Fruit fly (Drosophila melanogaster) whole organism, embryonic: ENCODE data around the gene P58IPK.

Experiments
- Abd-B ChIP-seq: fragments of 200-800 bp; sonication (Bioruptor generic); optimal IDR thresholded peaks from 2 replicates; lab custom pipeline; 2018; ENCODE audit warnings: missing biosample characterization, mild to moderate bottlenecking, missing genetic modification characterization, moderate library complexity
- Adf1 ChIP-seq: fragments of 200-800 bp; sonication (Bioruptor generic); IDR thresholded peaks from 2 replicates; pipeline ENCODE4 v1.3.6; 2022; ENCODE audit warnings: missing biosample characterization, missing genetic modification characterization
- CG10431 ChIP-seq: fragments of 200-800 bp; sonication (Bioruptor generic); optimal IDR thresholded peaks from 3 replicates; lab custom pipeline; 2018; ENCODE audit warnings: missing biosample characterization, mild to moderate bottlenecking, missing genetic modification characterization
- CG10654 ChIP-seq: fragments of 200-800 bp; sonication (Bioruptor generic); optimal IDR thresholded peaks from 2 replicates; lab custom pipeline; 2016; ENCODE audit warnings: missing biosample characterization, missing genetic modification characterization
- CG12236 ChIP-seq: fragments of 200-800 bp; sonication (Bioruptor generic); optimal IDR thresholded peaks from 2 replicates; lab custom pipeline; 2016; ENCODE audit warnings: missing biosample characterization, missing genetic modification characterization
- CG13123 ChIP-seq: fragments of 200-800 bp; sonication (Bioruptor generic); optimal IDR thresholded peaks from 2 replicates; lab custom pipeline; 2016; ENCODE audit warnings: missing biosample characterization, missing genetic modification characterization
- CG1602 ChIP-seq: fragments of 200-800 bp; sonication (Bioruptor generic); optimal IDR thresholded peaks from 3 replicates; lab custom pipeline; 2016; ENCODE audit warnings: missing biosample characterization, missing genetic modification characterization
- CG30020 ChIP-seq: fragments of 200-800 bp; optimal IDR thresholded peaks from 2 replicates; lab custom pipeline; 2019; ENCODE audit warnings: missing biosample characterization, mild to moderate bottlenecking, missing genetic modification characterization, moderate library complexity
- CG31365 ChIP-seq: fragments of 200-800 bp; sonication (Bioruptor generic); optimal IDR thresholded peaks from 2 replicates; lab custom pipeline; 2018; ENCODE audit warnings: missing biosample characterization, mild to moderate bottlenecking, missing genetic modification characterization
- CG32532 ChIP-seq: fragments of 200-800 bp; sonication (Bioruptor generic); IDR thresholded peaks from 2 replicates; pipeline ENCODE4 v1.3.6; 2022; ENCODE audit warnings: missing biosample characterization, missing genetic modification characterization
- CG33557 ChIP-seq: fragments of 200-800 bp; sonication (Bioruptor generic); optimal IDR thresholded peaks from 2 replicates; lab custom pipeline; 2019; ENCODE audit warnings: missing biosample characterization, mild to moderate bottlenecking, missing genetic modification characterization, moderate library complexity
- CG6654 ChIP-seq: fragments of 200-800 bp; sonication (Bioruptor generic); optimal IDR thresholded peaks from 2 replicates; lab custom pipeline; 2017; ENCODE audit warnings: missing biosample characterization, mild to moderate bottlenecking, missing genetic modification characterization
- CG8765 ChIP-seq: fragments of 200-800 bp; sonication (Bioruptor generic); IDR thresholded peaks from 2 replicates; pipeline ENCODE4 v1.3.6; 2022; ENCODE audit warnings: missing biosample characterization, missing genetic modification characterization
- CG8924 ChIP-seq: fragments of 200-800 bp; optimal IDR thresholded peaks from 3 replicates; lab custom pipeline; 2019; ENCODE audit warnings: missing biosample characterization, mild to moderate bottlenecking, missing genetic modification characterization, moderate library complexity
- D ChIP-seq, 2 experiments: fragments of 200-800 bp in 1 of 2; fragments of >200 bp in 1 of 2; sonication (Bioruptor generic) in 1 of 2; optimal IDR thresholded peaks; 2 replicates in 1 of 2; 3 replicates in 1 of 2; lab custom pipeline; 2017; ENCODE audit warnings: mild to moderate bottlenecking in 1 of 2, missing biosample characterization in 1 of 2, missing genetic modification characterization in 1 of 2, missing genetic modification reagents in 1 of 2
- Dad ChIP-seq: fragments of 200-800 bp; sonication (Bioruptor generic); optimal IDR thresholded peaks from 3 replicates; lab custom pipeline; 2016; ENCODE audit warnings: missing biosample characterization, missing genetic modification characterization
- Dek ChIP-seq: fragments of 200-800 bp; sonication (Bioruptor generic); optimal IDR thresholded peaks from 3 replicates; lab custom pipeline; 2019; ENCODE audit warnings: missing biosample characterization, mild to moderate bottlenecking, missing genetic modification characterization, moderate library complexity
- Fer1 ChIP-seq: fragments of 200-800 bp; sonication (Bioruptor generic); optimal IDR thresholded peaks from 2 replicates; lab custom pipeline; 2017; ENCODE audit warnings: missing biosample characterization, mild to moderate bottlenecking, missing genetic modification characterization
- GATAe ChIP-seq: fragments of 200-800 bp; sonication (Bioruptor generic); conservative IDR thresholded peaks from 2 replicates; pipeline ENCODE4 v1.3.6; 2022; ENCODE audit warnings: missing biosample characterization, missing genetic modification characterization
- Lhr ChIP-seq: fragments of 200-800 bp; sonication (Bioruptor generic); optimal IDR thresholded peaks from 3 replicates; lab custom pipeline; 2017; ENCODE audit warnings: mild to moderate bottlenecking, missing biosample characterization, missing genetic modification reagents, missing genetic modification characterization
- Mes4 ChIP-seq: fragments of 200-800 bp; sonication (Bioruptor generic); optimal IDR thresholded peaks from 2 replicates; lab custom pipeline; 2016; ENCODE audit warnings: missing biosample characterization, missing genetic modification characterization
- Myb ChIP-seq: fragments of 200-800 bp; sonication (Bioruptor generic); optimal IDR thresholded peaks from 2 replicates; lab custom pipeline; 2016; ENCODE audit warnings: missing biosample characterization, missing genetic modification characterization
- NfI ChIP-seq: fragments of 200-800 bp; sonication (Bioruptor generic); optimal IDR thresholded peaks from 3 replicates; lab custom pipeline; 2018; ENCODE audit warnings: missing biosample characterization, mild to moderate bottlenecking, missing genetic modification characterization, moderate library complexity
- Oaz ChIP-seq: fragments of 200-800 bp; sonication (Bioruptor generic); IDR thresholded peaks from 2 replicates; pipeline ENCODE4 v1.3.6; 2022; ENCODE audit warnings: missing biosample characterization, missing genetic modification characterization
- Rfx ChIP-seq: fragments of 200-800 bp; sonication (Bioruptor generic); IDR thresholded peaks from 2 replicates; pipeline ENCODE4 v1.3.6; 2022; ENCODE audit warnings: missing biosample characterization, missing genetic modification characterization
- Scr ChIP-seq: fragments of 200-800 bp; sonication (Bioruptor generic); IDR thresholded peaks from 2 replicates; pipeline ENCODE4 v1.3.6; 2022; ENCODE audit warnings: missing biosample characterization, missing genetic modification characterization; ENCODE audit not compliant: partially characterized antibody
- Sin3A ChIP-seq: fragments of >200 bp; optimal IDR thresholded peaks from 2 replicates; lab custom pipeline; 2018
- Tbp ChIP-seq: fragments of >200 bp; optimal IDR thresholded peaks from 2 replicates; lab custom pipeline; 2018; ENCODE audit warnings: missing biosample characterization, missing genetic modification characterization
- Usf ChIP-seq: fragments of 200-800 bp; sonication (Bioruptor generic); optimal IDR thresholded peaks from 2 replicates; lab custom pipeline; 2017; ENCODE audit warnings: missing genotype, missing biosample characterization, missing genetic modification characterization
- ac ChIP-seq: fragments of 200-800 bp; sonication (Bioruptor generic); optimal IDR thresholded peaks from 3 replicates; lab custom pipeline; 2017; ENCODE audit warnings: missing biosample characterization, mild to moderate bottlenecking, missing genetic modification characterization
- bsh ChIP-seq, 2 experiments: fragments of 200-800 bp; sonication (Bioruptor generic); optimal IDR thresholded peaks; 2 replicates each; lab custom pipeline; 2017 to 2018; ENCODE audit warnings: mild to moderate bottlenecking in 2 of 2, missing biosample characterization in 2 of 2, missing genetic modification characterization in 2 of 2, moderate library complexity in 1 of 2
- croc ChIP-seq: fragments of 200-800 bp; sonication (Bioruptor generic); conservative IDR thresholded peaks from 3 replicates; pipeline ENCODE4 v1.3.6; 2022; ENCODE audit warnings: missing biosample characterization, missing genetic modification characterization
- crp ChIP-seq, 2 experiments: fragments of 200-800 bp; sonication (Bioruptor generic); optimal IDR thresholded peaks; 2 replicates in 1 of 2; 3 replicates in 1 of 2; lab custom pipeline; 2017; ENCODE audit warnings: missing biosample characterization in 2 of 2, missing genetic modification characterization in 2 of 2, mild to moderate bottlenecking in 1 of 2, moderate library complexity in 1 of 2
- danr ChIP-seq: fragments of 200-800 bp; sonication (Bioruptor generic); IDR thresholded peaks from 2 replicates; pipeline ENCODE4 v1.3.6; 2022; ENCODE audit warnings: missing biosample characterization, missing genetic modification characterization
- dm ChIP-seq: fragments of 200-800 bp; sonication (Bioruptor generic); optimal IDR thresholded peaks from 3 replicates; lab custom pipeline; 2016; ENCODE audit warnings: missing biosample characterization, missing genetic modification characterization
- esg ChIP-seq: fragments of 200-800 bp; sonication (Bioruptor generic); conservative IDR thresholded peaks from 2 replicates; pipeline ENCODE4 v1.3.6; 2022; ENCODE audit warnings: missing biosample characterization, missing genetic modification characterization
- grn ChIP-seq: fragments of 200-800 bp; sonication (Bioruptor generic); optimal IDR thresholded peaks from 3 replicates; lab custom pipeline; 2017; ENCODE audit warnings: missing biosample characterization, missing genetic modification characterization
- kay ChIP-seq: fragments of 200-800 bp; sonication (Bioruptor generic); optimal IDR thresholded peaks from 2 replicates; lab custom pipeline; 2016; ENCODE audit warnings: missing biosample characterization, missing genetic modification characterization
- lab ChIP-seq: fragments of 200-800 bp; sonication (Bioruptor generic); optimal IDR thresholded peaks from 3 replicates; lab custom pipeline; 2017; ENCODE audit warnings: missing biosample characterization, missing genetic modification characterization, mild to moderate bottlenecking, moderate library complexity, missing genetic modification reagents
- luna ChIP-seq: fragments of 200-800 bp; sonication (Bioruptor generic); optimal IDR thresholded peaks from 2 replicates; lab custom pipeline; 2016; ENCODE audit warnings: missing biosample characterization, missing genetic modification characterization
- nom ChIP-seq: fragments of 200-800 bp; sonication (Bioruptor generic); optimal IDR thresholded peaks from 2 replicates; lab custom pipeline; 2017; ENCODE audit warnings: missing biosample characterization, missing genetic modification characterization, mild to moderate bottlenecking, moderate library complexity, missing genetic modification reagents
- org-1 ChIP-seq: fragments of 200-800 bp; sonication (Bioruptor generic); optimal IDR thresholded peaks from 2 replicates; lab custom pipeline; 2017; ENCODE audit warnings: missing biosample characterization, missing genetic modification characterization
- pan ChIP-seq, 4 experiments: fragments of >200 bp in 3 of 4; fragments of 200-800 bp in 1 of 4; sonication (Bioruptor generic) in 1 of 4; optimal IDR thresholded peaks in 3 of 4; IDR thresholded peaks in 1 of 4; 2 replicates each; pipeline versions ENCODE4 v1.3.6 to Lab custom; 2017 to 2022; ENCODE audit warnings: missing biosample characterization in 2 of 4, missing genetic modification characterization in 2 of 4, mixed read lengths in 1 of 4
- run ChIP-seq: fragments of 200-800 bp; sonication (Bioruptor generic); optimal IDR thresholded peaks from 3 replicates; lab custom pipeline; 2018; ENCODE audit warnings: missing biosample characterization, mild to moderate bottlenecking, missing genetic modification characterization
- scrt ChIP-seq: fragments of 200-800 bp; sonication (Bioruptor generic); optimal IDR thresholded peaks from 2 replicates; lab custom pipeline; 2018; ENCODE audit warnings: missing biosample characterization, mild to moderate bottlenecking, missing genetic modification characterization, moderate library complexity
- seq ChIP-seq: fragments of 200-800 bp; sonication (Bioruptor generic); IDR thresholded peaks from 2 replicates; pipeline ENCODE4 v1.3.6; 2022; ENCODE audit warnings: missing biosample characterization, missing genetic modification characterization
- unc-4 ChIP-seq: fragments of 200-800 bp; sonication (Bioruptor generic); IDR thresholded peaks from 2 replicates; pipeline ENCODE4 v1.3.6; 2022; ENCODE audit warnings: missing biosample characterization, missing genetic modification characterization; ENCODE audit not compliant: partially characterized antibody
- zen2 ChIP-seq: fragments of 200-800 bp; sonication (Bioruptor generic); IDR thresholded peaks from 3 replicates; pipeline ENCODE4 v1.3.6; 2022; ENCODE audit warnings: missing biosample characterization, missing genetic modification characterization; ENCODE audit not compliant: partially characterized antibody

The P58IPK gene

dm6 chr3R:9563240-9563992, 23.3 kb upstream of the P58IPK start, which contains the start of the genes CG9393 and Vps45 (continued):
- TF ChIP-seq CG8924 (tag; lab: Kevin White, UChicago): peak; percentile 68
- TF ChIP-seq CG10431 (GFP tag; lab: Kevin White, UChicago): no peak
- peak; percentile 28 to 82 for TF ChIP-seq crp (GFP tag; optimal IDR thresholded peaks at IDR 0.05; lab: Kevin White, UChicago)
- peak; percentile 17 for TF ChIP-seq luna (GFP tag; lab: Kevin White, UChicago)
- peak; percentile 62 for TF ChIP-seq CG1602 (GFP tag; lab: Kevin White, UChicago)
- TF ChIP-seq nom (GFP tag; lab: Kevin White, UChicago): no peak
- peak; percentile 52 for TF ChIP-seq CG13123 (GFP tag; lab: Kevin White, UChicago)
- no peak for TF ChIP-seq scrt (GFP tag; lab: Kevin White, UChicago)
- TF ChIP-seq CG10654 (GFP tag; lab: Kevin White, UChicago): peak; percentile 59
- no peak for TF ChIP-seq D (optimal IDR thresholded peaks at IDR 0.05; lab: Kevin White, UChicago)
- no peak for TF ChIP-seq D (GFP tag; optimal IDR thresholded peaks at IDR 0.05; lab: Kevin White, UChicago)
- peak; percentile 49; the same call in 1 of the 2 replicates for TF ChIP-seq CG8765 (GFP tag; lab: Robert Waterston, UW)
- TF ChIP-seq croc (GFP tag; lab: Robert Waterston, UW): 0 out of 3 replicates have a peak, but pooled peaks have one; percentile 23
- TF ChIP-seq Oaz (GFP tag; lab: Robert Waterston, UW): no peak
- TF ChIP-seq Scr (GFP tag; lab: Robert Waterston, UW): peak; percentile 94
- peak; percentile 54 for TF ChIP-seq CG33557 (GFP tag; lab: Kevin White, UChicago)
- peak; percentile 84 for TF ChIP-seq grn (GFP tag; lab: Kevin White, UChicago)
- peak; percentile 76 for TF ChIP-seq dm (GFP tag; lab: Kevin White, UChicago)
- no peak for TF ChIP-seq danr (GFP tag; lab: Robert Waterston, UW)
- TF ChIP-seq unc-4 (GFP tag; lab: Robert Waterston, UW): peak; percentile 97
- no peak for TF ChIP-seq CG12236
- TF ChIP-seq lab (GFP tag; lab: Kevin White, UChicago): no peak
- TF ChIP-seq bsh (GFP tag; optimal IDR thresholded peaks at IDR 0.05; lab: Kevin White, UChicago): peak in 1 of 2 experiments; percentile 57
- peak; percentile 2 for TF ChIP-seq Mes4 (GFP tag; lab: Kevin White, UChicago)
- peak; percentile 20 for TF ChIP-seq kay
- no peak for TF ChIP-seq Lhr (GFP tag; lab: Kevin White, UChicago)
- peak; percentile 58 for TF ChIP-seq Dek
- TF ChIP-seq zen2 (GFP tag; lab: Robert Waterston, UW): peak; percentile 81
- peak; percentile 96 for TF ChIP-seq Sin3A (lab: Kevin White, UChicago)
- TF ChIP-seq CG32532 (GFP tag; lab: Robert Waterston, UW): peak; percentile 47
- peak; percentile 72 for TF ChIP-seq Myb
- TF ChIP-seq Tbp (GFP tag; lab: Kevin White, UChicago): peak; percentile 18
- no peak for TF ChIP-seq CG6654 (GFP tag; lab: Kevin White, UChicago)
- peak; percentile 64 for TF ChIP-seq Rfx (GFP tag; lab: Robert Waterston, UW)
- TF ChIP-seq Fer1 (GFP tag; lab: Kevin White, UChicago): peak; percentile 59
- TF ChIP-seq org-1 (GFP tag; lab: Kevin White, UChicago): no peak
- TF ChIP-seq Dad: peak; percentile 64
- TF ChIP-seq pan (optimal IDR thresholded peaks at IDR 0.05; lab: Kevin White, UChicago): no peak
- peak in 1 of 2 experiments; percentile 32 for TF ChIP-seq pan (GFP tag; optimal IDR thresholded peaks at IDR 0.05 in 1 of 2, IDR thresholded peaks at IDR 0.05 in 1 of 2)
- TF ChIP-seq Adf1 (GFP tag; lab: Robert Waterston, UW): peak; percentile 9; the same call in 1 of the 2 replicates
- TF ChIP-seq seq (GFP tag; lab: Robert Waterston, UW): no peak
- TF ChIP-seq CG31365 (tag; lab: Kevin White, UChicago): no peak
- peak; percentile 50; the same call in 1 of the 2 replicates for TF ChIP-seq esg (GFP tag; lab: Robert Waterston, UW)
- no peak for TF ChIP-seq Usf (GFP tag; lab: Kevin White, UChicago)
- peak; percentile 71 for TF ChIP-seq GATAe (GFP tag; lab: Robert Waterston, UW)
- TF ChIP-seq CG30020: peak; percentile 68
- peak; percentile 58 for TF ChIP-seq NfI (GFP tag; lab: Kevin White, UChicago)
- TF ChIP-seq ac (GFP tag; lab: Kevin White, UChicago): no peak
- peak; percentile 72 for TF ChIP-seq Abd-B (GFP tag; lab: Kevin White, UChicago)
- no peak for TF ChIP-seq run (tag; lab: Kevin White, UChicago)
